Worm (Caenorhabditis elegans) whole organism, midembryonic: Measurements from ENCODE around the gene T05G5.1.

Experiments
- T22C8.4 ChIP-seq: fragments of 200-800 bp; sonication (Bioruptor generic); IDR thresholded peaks from 2 replicates; pipeline ENCODE4 v1.3.6; 2022; ENCODE audit warnings: missing genetic modification characterization, missing compliant biosample characterization
- cog-1 ChIP-seq: sonication (generic microtip); optimal IDR thresholded peaks from 2 replicates; lab custom pipeline; 2016; ENCODE audit warnings: missing genetic modification characterization, missing compliant biosample characterization
- flt-1 ChIP-seq: fragments of 200-800 bp; sonication (Bioruptor generic); IDR thresholded peaks from 2 replicates; pipeline ENCODE4 v1.3.6; 2022; ENCODE audit warnings: missing genetic modification characterization, missing compliant biosample characterization
- klf-2 ChIP-seq: fragments of 200-800 bp; sonication (Bioruptor generic); conservative IDR thresholded peaks from 2 replicates; pipeline ENCODE4 v1.3.6; 2022; ENCODE audit warnings: missing genetic modification reagents, missing genetic modification characterization, missing compliant biosample characterization
- tab-1 ChIP-seq: fragments of 200-800 bp; sonication (Bioruptor generic); IDR thresholded peaks from 2 replicates; pipeline ENCODE4 v1.3.6; 2022; ENCODE audit warnings: missing genetic modification characterization, missing compliant biosample characterization
- ztf-29 ChIP-seq: fragments of 200-800 bp; sonication (Bioruptor generic); IDR thresholded peaks from 2 replicates; pipeline ENCODE4 v1.3.6; 2022; ENCODE audit warnings: missing genetic modification reagents, missing genetic modification characterization, missing compliant biosample characterization

DNA sequence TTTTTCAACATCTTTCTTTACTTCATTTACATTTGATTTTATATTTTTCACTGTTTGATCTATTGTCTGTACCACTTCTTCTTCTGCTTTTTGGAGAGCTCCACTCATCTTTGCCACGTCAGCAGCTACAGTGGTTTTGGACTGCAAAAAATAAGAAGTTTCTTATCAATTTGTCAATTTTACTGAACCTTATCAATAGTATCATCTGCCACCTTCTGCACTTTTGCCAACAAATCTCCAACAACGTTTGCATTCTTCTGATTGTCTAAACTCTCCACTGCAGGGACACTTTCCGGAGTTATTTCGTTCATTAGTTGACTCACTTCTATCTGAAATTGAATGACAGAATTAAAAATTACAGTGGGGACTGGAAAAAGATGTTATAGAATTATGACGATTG lies 43.6 kb upstream of the T05G5.1 start:
- no peak for TF ChIP-seq tab-1 (GFP tag; lab: Robert Waterston, UW)
- no peak for TF ChIP-seq ztf-29 (GFP tag; lab: Robert Waterston, UW)
- TF ChIP-seq klf-2 = no peak
- no peak for TF ChIP-seq cog-1 (tag; lab: Kevin White, UChicago)
- no peak for TF ChIP-seq T22C8.4 (GFP tag; lab: Robert Waterston, UW)
- TF ChIP-seq flt-1 = no peak
